Fruit fly (Drosophila melanogaster) S2 (cell line): ENCODE results near the gene Ir100a.

ENCODE experiments used
- CG8478 ChIP-seq: fragments of >200 bp; optimal IDR thresholded peaks from 2 replicates; lab custom pipeline; 2018
- CTCF ChIP-seq, 2 experiments: fragments of >200 bp; optimal IDR thresholded peaks; 2 replicates each; lab custom pipeline; 2018

DNA sequence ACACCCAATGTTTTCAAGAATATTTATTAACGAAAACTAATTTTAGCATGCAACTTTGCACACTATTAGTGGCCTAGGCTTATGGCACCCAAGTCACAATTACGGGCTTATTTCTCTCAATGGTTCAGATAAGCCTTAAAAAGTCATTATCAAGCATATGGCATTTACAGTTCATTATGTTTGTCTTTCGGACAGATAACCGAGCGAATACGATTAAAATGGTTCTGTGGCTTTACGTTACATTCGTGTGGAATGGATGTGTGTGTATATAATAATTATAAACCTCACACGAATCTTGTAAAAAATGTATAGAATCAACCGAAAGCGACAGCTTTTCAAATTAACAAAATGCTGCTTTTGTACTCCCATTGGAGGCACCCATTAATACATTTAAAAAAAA is 7.8 kb downstream of the Ir100a start:
- TF ChIP-seq CG8478 (lab: Kevin White, UChicago) (no peak), CTCF (optimal IDR thresholded peaks at IDR 0.05; lab: Kevin White, UChicago) (no peak)
